Worm (Caenorhabditis elegans): ENCODE measurements around the gene npp-3.

DNA sequence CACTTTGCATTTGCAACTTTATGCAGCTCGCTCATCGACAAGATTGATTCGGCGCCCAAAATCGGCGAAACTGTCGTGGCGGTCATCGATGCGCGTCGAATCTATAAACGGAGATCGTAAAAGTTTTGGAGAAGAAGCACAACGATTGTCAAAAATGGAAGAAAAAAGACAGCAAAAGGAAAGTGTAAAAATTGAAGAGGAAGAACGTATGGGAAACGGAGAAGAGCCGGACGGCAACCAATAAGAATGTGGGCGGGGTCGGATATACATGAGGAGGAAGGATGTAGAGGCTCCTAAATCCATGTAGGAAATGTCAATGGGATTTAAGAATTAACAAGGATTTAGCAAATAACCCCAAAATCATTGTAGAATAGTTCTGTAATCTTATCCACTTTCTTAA, 26.5 kb upstream of the npp-3 start, which contains the start of gene vab-23:
- TF ChIP-seq dao-5 (tag; optimal IDR thresholded peaks at IDR 0.05) (no peak), W03F9.2 (tag; optimal IDR thresholded peaks at IDR 0.05) (no peak)

Measured in whole organism, L4/young adult.